Worm (Caenorhabditis elegans) whole organism, midembryonic: Measurements from ENCODE around the gene nhr-114.

Experiments used
- T22C8.4 ChIP-seq: fragments of 200-800 bp; sonication (Bioruptor generic); IDR thresholded peaks from 2 replicates; pipeline ENCODE4 v1.3.6; 2022; ENCODE audit warnings: missing genetic modification characterization, missing compliant biosample characterization
- cog-1 ChIP-seq: sonication (generic microtip); optimal IDR thresholded peaks from 2 replicates; lab custom pipeline; 2016; ENCODE audit warnings: missing genetic modification characterization, missing compliant biosample characterization
- tab-1 ChIP-seq: fragments of 200-800 bp; sonication (Bioruptor generic); IDR thresholded peaks from 2 replicates; pipeline ENCODE4 v1.3.6; 2022; ENCODE audit warnings: missing genetic modification characterization, missing compliant biosample characterization
- ztf-29 ChIP-seq: fragments of 200-800 bp; sonication (Bioruptor generic); IDR thresholded peaks from 2 replicates; pipeline ENCODE4 v1.3.6; 2022; ENCODE audit warnings: missing genetic modification reagents, missing genetic modification characterization, missing compliant biosample characterization

DNA sequence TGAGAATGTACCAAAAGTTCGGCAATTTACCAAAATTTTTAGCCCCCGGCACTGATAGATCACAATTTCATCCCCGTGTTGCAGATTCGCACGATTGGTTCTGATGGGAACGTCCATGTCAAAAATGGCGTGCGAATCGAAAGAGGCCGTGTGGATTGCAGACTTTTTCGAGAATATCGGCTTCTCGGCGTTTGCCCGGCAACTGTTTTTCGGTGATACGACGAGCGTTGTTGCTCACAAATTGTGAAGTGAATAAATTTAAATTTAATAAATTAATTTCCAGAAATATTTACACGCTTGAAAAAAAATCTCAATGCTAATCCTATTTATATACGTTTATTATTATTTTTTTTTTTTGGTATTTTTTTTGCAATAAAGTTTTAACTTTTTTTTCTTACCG is 2.6 kb downstream of the nhr-114 start:
- TF ChIP-seq ztf-29 (GFP tag; lab: Robert Waterston, UW) (no peak), tab-1 (GFP tag; lab: Robert Waterston, UW) (no peak), T22C8.4 (no peak), cog-1 (tag; lab: Kevin White, UChicago) (no peak)
